Fruit fly (Drosophila melanogaster) whole organism, adult: ENCODE data around the gene CG14185.

Experiments used
- CG11617 ChIP-seq: fragments of 200-800 bp; sonication (Bioruptor generic); optimal IDR thresholded peaks from 2 replicates; lab custom pipeline; 2017; ENCODE audit warnings: mild to moderate bottlenecking, missing biosample characterization, missing genetic modification reagents, missing genetic modification characterization
- CG12768 ChIP-seq: fragments of 200-800 bp; sonication (Bioruptor generic); optimal IDR thresholded peaks from 2 replicates; lab custom pipeline; 2017; ENCODE audit warnings: missing biosample characterization, missing genetic modification characterization, mild to moderate bottlenecking, moderate library complexity, missing genetic modification reagents
- CG14711 ChIP-seq: fragments of 200-800 bp; sonication (Bioruptor generic); optimal IDR thresholded peaks from 2 replicates; lab custom pipeline; 2018; ENCODE audit warnings: missing biosample characterization, mild to moderate bottlenecking, missing genetic modification characterization, moderate library complexity
- CG1620 ChIP-seq: fragments of 200-800 bp; sonication (Bioruptor generic); optimal IDR thresholded peaks from 2 replicates; lab custom pipeline; 2016; ENCODE audit warnings: missing biosample characterization, missing genetic modification characterization
- CG33017 ChIP-seq: fragments of 200-800 bp; sonication (Bioruptor generic); optimal IDR thresholded peaks from 2 replicates; lab custom pipeline; 2018; ENCODE audit warnings: missing biosample characterization, mild to moderate bottlenecking, missing genetic modification characterization, moderate library complexity
- CG5204 ChIP-seq: fragments of 200-800 bp; sonication (Bioruptor generic); optimal IDR thresholded peaks from 2 replicates; lab custom pipeline; 2016; ENCODE audit warnings: missing biosample characterization, missing genetic modification characterization
- CG7045 ChIP-seq: fragments of 200-800 bp; sonication (Bioruptor generic); optimal IDR thresholded peaks from 2 replicates; lab custom pipeline; 2017; ENCODE audit warnings: missing biosample characterization, mild to moderate bottlenecking, missing genetic modification characterization
- CG7101 ChIP-seq: fragments of 200-800 bp; sonication (Bioruptor generic); optimal IDR thresholded peaks from 2 replicates; lab custom pipeline; 2018; ENCODE audit warnings: missing biosample characterization, mild to moderate bottlenecking, missing genetic modification characterization, moderate library complexity
- Clk ChIP-seq: fragments of 200-800 bp; sonication (Bioruptor generic); optimal IDR thresholded peaks from 2 replicates; lab custom pipeline; 2017; ENCODE audit warnings: missing biosample characterization, missing genetic modification characterization
- Crg-1 ChIP-seq: fragments of 200-800 bp; sonication (Bioruptor generic); optimal IDR thresholded peaks from 2 replicates; lab custom pipeline; 2016; ENCODE audit warnings: missing biosample characterization, missing genetic modification characterization
- Hr96 ChIP-seq: fragments of 200-800 bp; sonication (Bioruptor generic); optimal IDR thresholded peaks from 2 replicates; lab custom pipeline; 2016; ENCODE audit warnings: missing biosample characterization, missing genetic modification characterization
- Mnt ChIP-seq: fragments of 200-800 bp; sonication (Bioruptor generic); optimal IDR thresholded peaks from 2 replicates; lab custom pipeline; 2016; ENCODE audit warnings: missing biosample characterization, mild to moderate bottlenecking, missing genetic modification characterization
- bab1 ChIP-seq: fragments of 200-800 bp; sonication (Bioruptor generic); optimal IDR thresholded peaks from 3 replicates; lab custom pipeline; 2019; ENCODE audit warnings: missing biosample characterization, mild to moderate bottlenecking, missing genetic modification characterization, moderate library complexity
- cic ChIP-seq: fragments of 200-800 bp; sonication (Bioruptor generic); optimal IDR thresholded peaks from 2 replicates; lab custom pipeline; 2017; ENCODE audit warnings: missing biosample characterization, mild to moderate bottlenecking, missing genetic modification characterization, moderate library complexity
- cnc ChIP-seq, 2 experiments: fragments of >200 bp; optimal IDR thresholded peaks; 2 replicates each; lab custom pipeline; 2017
- kay ChIP-seq: fragments of 200-800 bp; sonication (Bioruptor generic); peaks from one replicate; lab custom pipeline; 2016; ENCODE audit warnings: missing biosample characterization, missing genetic modification characterization, borderline replicate concordance
- ovo ChIP-seq: fragments of 200-800 bp; sonication (Bioruptor generic); optimal IDR thresholded peaks from 2 replicates; lab custom pipeline; 2016; ENCODE audit warnings: missing biosample characterization, missing genetic modification characterization
- pad ChIP-seq: fragments of 200-800 bp; sonication (Bioruptor generic); optimal IDR thresholded peaks from 3 replicates; lab custom pipeline; 2017; ENCODE audit warnings: missing biosample characterization, missing genetic modification characterization, mild to moderate bottlenecking, moderate library complexity, missing genetic modification reagents
- tj ChIP-seq: fragments of 200-800 bp; sonication (Bioruptor generic); optimal IDR thresholded peaks from 3 replicates; lab custom pipeline; 2017; ENCODE audit warnings: missing biosample characterization, mild to moderate bottlenecking, missing genetic modification characterization, moderate library complexity
- toe ChIP-seq: fragments of 200-800 bp; sonication (Bioruptor generic); optimal IDR thresholded peaks from 2 replicates; lab custom pipeline; 2016; ENCODE audit warnings: missing biosample characterization, missing genetic modification characterization

CG14185 gene

DNA sequence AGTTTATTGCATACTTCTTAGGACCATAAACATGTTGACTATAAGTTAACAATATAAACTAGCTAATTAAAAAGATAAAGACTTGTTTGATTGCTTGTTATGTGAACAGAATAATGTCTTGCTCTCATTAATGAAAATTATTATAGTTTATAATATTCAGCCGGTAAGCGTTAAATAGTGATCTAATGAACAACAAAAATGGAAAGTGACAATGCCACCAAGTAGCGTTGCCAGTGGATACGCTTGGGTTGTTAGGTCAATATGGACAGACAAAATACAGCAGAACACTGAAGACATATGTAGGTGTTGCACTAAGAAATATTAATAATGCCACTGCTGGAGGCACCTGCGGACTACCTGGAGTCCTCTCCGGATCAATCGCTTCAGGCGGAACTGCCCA lies at the start of gene CG14185:
Gene CG14185 (plus strand): TSS at position 301 of the 400 bp plus-strand sequence.
- TF ChIP-seq Mnt (GFP tag; lab: Kevin White, UChicago), result no peak

DNA sequence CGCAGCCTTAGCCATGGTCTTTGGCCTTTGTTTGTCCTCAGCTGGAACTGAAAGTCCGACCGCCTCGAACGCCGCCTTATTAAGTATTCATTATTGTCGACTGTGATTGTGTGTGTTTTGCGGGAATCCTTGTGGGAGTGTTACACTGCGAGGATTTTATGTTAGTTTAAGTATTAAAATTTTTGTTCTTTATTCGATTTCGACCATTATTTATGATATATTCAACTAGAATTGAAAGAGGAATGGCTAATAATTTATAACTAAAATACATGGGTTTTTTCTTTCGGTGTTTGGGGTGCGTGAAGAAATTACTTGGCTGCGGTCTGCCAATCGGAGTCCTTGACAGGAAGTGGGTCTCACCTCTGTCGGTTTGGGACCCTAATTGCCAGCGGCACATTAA lies 43.3 kb upstream of the CG14185 start:
- no peak for TF ChIP-seq CG7045 (GFP tag; lab: Kevin White, UChicago)
- no peak for TF ChIP-seq ovo (GFP tag; lab: Kevin White, UChicago)
- TF ChIP-seq Hr96, result no peak
- TF ChIP-seq toe, result no peak
- TF ChIP-seq CG14711 (tag; lab: Kevin White, UChicago), result no peak
- no peak for TF ChIP-seq cnc (optimal IDR thresholded peaks at IDR 0.05; lab: Kevin White, UChicago)
- no peak for TF ChIP-seq Clk (GFP tag; lab: Kevin White, UChicago)
- no peak for TF ChIP-seq tj (GFP tag; lab: Kevin White, UChicago)
- no peak for TF ChIP-seq CG11617
- TF ChIP-seq kay (GFP tag; lab: Kevin White, UChicago), result no peak
- no peak for TF ChIP-seq Crg-1 (GFP tag; lab: Kevin White, UChicago)
- no peak for TF ChIP-seq CG5204
- no peak for TF ChIP-seq pad (GFP tag; lab: Kevin White, UChicago)
- TF ChIP-seq bab1, result no peak
- no peak for TF ChIP-seq CG1620
- TF ChIP-seq Mnt (GFP tag; lab: Kevin White, UChicago), result no peak
- TF ChIP-seq cic (GFP tag; lab: Kevin White, UChicago), result no peak
- no peak for TF ChIP-seq CG7101 (tag; lab: Kevin White, UChicago)
- TF ChIP-seq CG33017 (tag; lab: Kevin White, UChicago), result no peak
- TF ChIP-seq CG12768 (GFP tag; lab: Kevin White, UChicago), result no peak

DNA sequence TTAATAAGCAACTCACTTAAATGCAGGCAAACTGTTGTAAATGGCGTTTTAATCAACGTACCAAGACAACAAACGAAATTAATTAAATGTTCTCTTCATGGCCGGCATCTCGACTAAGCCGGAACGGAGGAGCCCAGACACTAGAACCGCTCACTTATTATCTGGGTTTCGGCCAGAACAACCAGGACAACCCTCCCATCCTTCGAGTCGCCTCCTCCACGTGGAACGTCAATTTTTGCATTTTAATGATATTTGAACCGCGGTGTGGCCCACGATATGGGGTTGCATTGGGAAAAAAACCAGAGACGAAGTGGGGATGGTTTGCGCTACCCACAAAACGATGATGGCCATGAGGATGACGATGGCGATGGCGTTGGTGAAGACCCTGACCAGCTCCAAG lies 20.9 kb upstream of the CG14185 start:
- TF ChIP-seq CG11617 (no peak), cic (GFP tag; lab: Kevin White, UChicago) (no peak), toe (no peak), tj (GFP tag; lab: Kevin White, UChicago) (no peak), CG5204 (no peak), cnc (optimal IDR thresholded peaks at IDR 0.05; lab: Kevin White, UChicago) (no peak), CG7101 (tag; lab: Kevin White, UChicago) (no peak), CG12768 (GFP tag; lab: Kevin White, UChicago) (no peak), bab1 (no peak), CG1620 (no peak), CG33017 (tag; lab: Kevin White, UChicago) (no peak), Clk (GFP tag; lab: Kevin White, UChicago) (no peak), pad (GFP tag; lab: Kevin White, UChicago) (no peak), Mnt (GFP tag; lab: Kevin White, UChicago) (no peak), Hr96 (no peak), CG14711 (tag; lab: Kevin White, UChicago) (no peak), CG7045 (GFP tag; lab: Kevin White, UChicago) (no peak), kay (GFP tag; lab: Kevin White, UChicago) (no peak), ovo (GFP tag; lab: Kevin White, UChicago) (no peak), Crg-1 (GFP tag; lab: Kevin White, UChicago) (no peak)

dm6 chr3L:20088755-20089334 lies 17.0 kb upstream of the CG14185 start, which contains the start of gene sNPF-R:
TSS of gene sNPF-R (minus strand) at chr3L:20089007.
- TF ChIP-seq tj (GFP tag; lab: Kevin White, UChicago) (no peak), Clk (GFP tag; lab: Kevin White, UChicago) (no peak), cnc (optimal IDR thresholded peaks at IDR 0.05; lab: Kevin White, UChicago) (no peak), CG33017 (tag; lab: Kevin White, UChicago) (no peak), CG7045 (GFP tag; lab: Kevin White, UChicago) (no peak), CG5204 (no peak), CG14711 (tag; lab: Kevin White, UChicago) (no peak), Mnt (GFP tag; lab: Kevin White, UChicago) (no peak), cic (GFP tag; lab: Kevin White, UChicago) (no peak), ovo (GFP tag; lab: Kevin White, UChicago) (no peak), CG7101 (tag; lab: Kevin White, UChicago) (no peak), CG12768 (GFP tag; lab: Kevin White, UChicago) (no peak), CG1620 (no peak)

- TF ChIP-seq Mnt (GFP tag; lab: Kevin White, UChicago) (no peak), kay (GFP tag; lab: Kevin White, UChicago) (no peak), ovo (GFP tag; lab: Kevin White, UChicago) (no peak), Clk (GFP tag; lab: Kevin White, UChicago) (no peak), Hr96 (peak; percentile 1), CG12768 (GFP tag; lab: Kevin White, UChicago) (no peak), pad (GFP tag; lab: Kevin White, UChicago) (no peak), CG7045 (GFP tag; lab: Kevin White, UChicago) (no peak)
Observed at dm6 chr3L:20097312-20097711, 8.6 kb upstream of the CG14185 start.

dm6 chr3L:20103777-20104542 lies 1.9 kb upstream of the CG14185 start, which contains the start of gene CG14186:
TSS of gene CG14186 (minus strand) at chr3L:20103827.
- no peak for TF ChIP-seq cic (GFP tag; lab: Kevin White, UChicago)
- no peak for TF ChIP-seq ovo (GFP tag; lab: Kevin White, UChicago)
- no peak for TF ChIP-seq tj (GFP tag; lab: Kevin White, UChicago)
- TF ChIP-seq cnc (optimal IDR thresholded peaks at IDR 0.05; lab: Kevin White, UChicago), result no peak
- no peak for TF ChIP-seq CG7045 (GFP tag; lab: Kevin White, UChicago)
- TF ChIP-seq CG5204, result no peak
- no peak for TF ChIP-seq pad (GFP tag; lab: Kevin White, UChicago)
- TF ChIP-seq CG7101 (tag; lab: Kevin White, UChicago), result no peak
- no peak for TF ChIP-seq Mnt (GFP tag; lab: Kevin White, UChicago)
- TF ChIP-seq Clk (GFP tag; lab: Kevin White, UChicago), result no peak
- no peak for TF ChIP-seq CG33017 (tag; lab: Kevin White, UChicago)
- no peak for TF ChIP-seq CG1620
- no peak for TF ChIP-seq kay (GFP tag; lab: Kevin White, UChicago)
- no peak for TF ChIP-seq CG11617
- TF ChIP-seq Hr96, result no peak
- TF ChIP-seq CG14711 (tag; lab: Kevin White, UChicago), result no peak
